Fruit fly (Drosophila melanogaster) whole organism, embryonic: ENCODE results near the gene CG5861.
A peak's percentile ranks its signal among the peaks of the same experiment; 100 is the strongest.

Source experiments
- Antp ChIP-seq: fragments of 200-800 bp; sonication (Bioruptor generic); optimal IDR thresholded peaks from 3 replicates; lab custom pipeline; 2016; ENCODE audit warnings: missing biosample characterization, missing genetic modification characterization
- Awh ChIP-seq: fragments of 200-800 bp; sonication (Bioruptor generic); IDR thresholded peaks from 2 replicates; pipeline ENCODE4, ENCODE4 v1.3.6; 2022; ENCODE audit warnings: missing biosample characterization, missing genetic modification characterization
- B-H2 ChIP-seq: fragments of 200-800 bp; sonication (Bioruptor generic); optimal IDR thresholded peaks from 2 replicates; lab custom pipeline; 2018; ENCODE audit warnings: missing biosample characterization, mild to moderate bottlenecking, missing genetic modification characterization
- Bteb2 ChIP-seq: fragments of 200-800 bp; sonication (Bioruptor generic); optimal IDR thresholded peaks from 2 replicates; lab custom pipeline; 2016; ENCODE audit warnings: missing biosample characterization, missing genetic modification characterization
- CG10959 ChIP-seq: fragments of 200-800 bp; sonication (Bioruptor generic); IDR thresholded peaks from 2 replicates; pipeline ENCODE4 v1.3.6; 2022; ENCODE audit warnings: missing biosample characterization, missing genetic modification characterization
- CG13296 ChIP-seq: fragments of 200-800 bp; sonication (Bioruptor generic); optimal IDR thresholded peaks from 3 replicates; lab custom pipeline; 2018; ENCODE audit warnings: missing biosample characterization, mild to moderate bottlenecking, missing genetic modification characterization
- CG15011 ChIP-seq: fragments of 200-800 bp; sonication (Bioruptor generic); optimal IDR thresholded peaks from 3 replicates; lab custom pipeline; 2018; ENCODE audit warnings: missing biosample characterization, mild to moderate bottlenecking, missing genetic modification characterization
- CG17802 ChIP-seq: fragments of 200-800 bp; sonication (Bioruptor generic); optimal IDR thresholded peaks from 2 replicates; lab custom pipeline; 2018; ENCODE audit warnings: missing biosample characterization, mild to moderate bottlenecking, missing genetic modification characterization, moderate library complexity
- CG18011 ChIP-seq: fragments of 200-800 bp; sonication (Bioruptor generic); optimal IDR thresholded peaks from 2 replicates; lab custom pipeline; 2017; ENCODE audit warnings: missing biosample characterization, missing genetic modification characterization, mild to moderate bottlenecking, moderate library complexity, missing genotype
- CG1832 ChIP-seq: fragments of 200-800 bp; sonication (Bioruptor generic); optimal IDR thresholded peaks from 2 replicates; lab custom pipeline; 2017; ENCODE audit warnings: missing biosample characterization, mild to moderate bottlenecking, missing genetic modification characterization, inconsistent platforms
- CG18476 ChIP-seq: fragments of 200-800 bp; sonication (Bioruptor generic); optimal IDR thresholded peaks from 2 replicates; lab custom pipeline; 2016; ENCODE audit warnings: missing biosample characterization, mild to moderate bottlenecking, missing genetic modification characterization
- CG31224 ChIP-seq: fragments of 200-800 bp; sonication (Bioruptor generic); IDR thresholded peaks from 2 replicates; pipeline ENCODE4 v1.3.6; 2022; ENCODE audit warnings: missing biosample characterization, missing genetic modification characterization
- CG32532 ChIP-seq: fragments of 200-800 bp; sonication (Bioruptor generic); IDR thresholded peaks from 2 replicates; pipeline ENCODE4 v1.3.6; 2022; ENCODE audit warnings: missing biosample characterization, missing genetic modification characterization
- CG34422 ChIP-seq: fragments of 200-800 bp; sonication (Bioruptor generic); IDR thresholded peaks from 3 replicates; pipeline ENCODE4 v1.3.6; 2022; ENCODE audit warnings: missing biosample characterization, missing genetic modification characterization
- CG4360 ChIP-seq: fragments of 200-800 bp; sonication (Bioruptor generic); IDR thresholded peaks from 2 replicates; pipeline ENCODE4 v1.3.6; 2022; ENCODE audit warnings: missing biosample characterization, missing genetic modification characterization
- CG4707 ChIP-seq: fragments of 200-800 bp; sonication (Bioruptor generic); optimal IDR thresholded peaks from 2 replicates; lab custom pipeline; 2018; ENCODE audit warnings: missing biosample characterization, mild to moderate bottlenecking, missing genetic modification characterization, moderate library complexity
- CG4730 ChIP-seq: fragments of 200-800 bp; sonication (Bioruptor generic); IDR thresholded peaks from 2 replicates; pipeline ENCODE4 v1.3.6; 2022; ENCODE audit warnings: missing biosample characterization, missing genetic modification characterization
- CG4854 ChIP-seq: fragments of 200-800 bp; sonication (Bioruptor generic); optimal IDR thresholded peaks from 2 replicates; lab custom pipeline; 2016; ENCODE audit warnings: missing biosample characterization, missing genetic modification characterization, inconsistent platforms
- CHES-1-like ChIP-seq: fragments of 200-800 bp; sonication (Bioruptor generic); optimal IDR thresholded peaks from 2 replicates; lab custom pipeline; 2016; ENCODE audit warnings: missing biosample characterization, missing genetic modification characterization
- D ChIP-seq, 2 experiments: fragments of 200-800 bp in 1 of 2; fragments of >200 bp in 1 of 2; sonication (Bioruptor generic) in 1 of 2; optimal IDR thresholded peaks; 2 replicates in 1 of 2; 3 replicates in 1 of 2; lab custom pipeline; 2017; ENCODE audit warnings: mild to moderate bottlenecking in 1 of 2, missing biosample characterization in 1 of 2, missing genetic modification characterization in 1 of 2, missing genetic modification reagents in 1 of 2
- Dad ChIP-seq: fragments of 200-800 bp; sonication (Bioruptor generic); optimal IDR thresholded peaks from 3 replicates; lab custom pipeline; 2016; ENCODE audit warnings: missing biosample characterization, missing genetic modification characterization
- Dfd ChIP-seq, 2 experiments: fragments of >200 bp; optimal IDR thresholded peaks; 2 replicates each; lab custom pipeline; 2017; ENCODE audit warnings: missing biosample characterization in 2 of 2, missing genetic modification characterization in 2 of 2
- HmgZ ChIP-seq: fragments of 200-800 bp; sonication (Bioruptor generic); optimal IDR thresholded peaks from 2 replicates; lab custom pipeline; 2018; ENCODE audit warnings: missing biosample characterization, mild to moderate bottlenecking, missing genetic modification characterization
- Med ChIP-seq: fragments of 200-800 bp; sonication (Bioruptor generic); peaks from one replicate; lab custom pipeline; 2016; ENCODE audit warnings: missing biosample characterization, missing genetic modification characterization, mild to moderate bottlenecking, inconsistent platforms, moderate library complexity
- Opbp ChIP-seq: fragments of 200-800 bp; sonication (Bioruptor generic); IDR thresholded peaks from 3 replicates; pipeline ENCODE4 v1.3.6; 2022; ENCODE audit warnings: missing biosample characterization, missing genetic modification characterization; ENCODE audit not compliant: partially characterized antibody
- Pdp1 ChIP-seq, 2 experiments: fragments of 200-800 bp; sonication (Bioruptor generic); optimal IDR thresholded peaks; 3 replicates each; lab custom pipeline; 2016; ENCODE audit warnings: missing biosample characterization in 2 of 2, missing genetic modification characterization in 2 of 2, mild to moderate bottlenecking in 1 of 2, moderate library complexity in 1 of 2
- Rx ChIP-seq: fragments of 200-800 bp; sonication (Bioruptor generic); IDR thresholded peaks from 2 replicates; pipeline ENCODE4 v1.3.6; 2022; ENCODE audit warnings: missing biosample characterization, missing genetic modification characterization
- aop ChIP-seq: fragments of 200-800 bp; sonication (Bioruptor generic); IDR thresholded peaks from 2 replicates; pipeline ENCODE4 v1.3.6; 2022; ENCODE audit warnings: missing biosample characterization, missing genetic modification characterization
- bcd ChIP-seq: fragments of 200-800 bp; sonication (Bioruptor generic); optimal IDR thresholded peaks from 2 replicates; lab custom pipeline; 2017; ENCODE audit warnings: missing biosample characterization, mild to moderate bottlenecking, missing genetic modification characterization
- ci ChIP-seq: fragments of 200-800 bp; sonication (Bioruptor generic); IDR thresholded peaks from 3 replicates; pipeline ENCODE4 v1.3.6; 2022; ENCODE audit warnings: missing biosample characterization, missing genetic modification characterization
- crol ChIP-seq: fragments of 200-800 bp; sonication (Bioruptor generic); IDR thresholded peaks from 2 replicates; pipeline ENCODE4 v1.3.6; 2022; ENCODE audit warnings: missing biosample characterization, missing genetic modification characterization
- crp ChIP-seq, 2 experiments: fragments of 200-800 bp; sonication (Bioruptor generic); optimal IDR thresholded peaks; 2 replicates in 1 of 2; 3 replicates in 1 of 2; lab custom pipeline; 2017; ENCODE audit warnings: missing biosample characterization in 2 of 2, missing genetic modification characterization in 2 of 2, mild to moderate bottlenecking in 1 of 2, moderate library complexity in 1 of 2
- dati ChIP-seq: fragments of 200-800 bp; sonication (Bioruptor generic); IDR thresholded peaks from 2 replicates; pipeline ENCODE4 v1.3.6; 2022; ENCODE audit warnings: missing biosample characterization, missing genetic modification characterization
- ems ChIP-seq: fragments of 200-800 bp; sonication (Bioruptor generic); optimal IDR thresholded peaks from 3 replicates; lab custom pipeline; 2016; ENCODE audit warnings: missing biosample characterization, missing genetic modification characterization
- h ChIP-seq: fragments of >200 bp; optimal IDR thresholded peaks from 2 replicates; lab custom pipeline; 2017
- lov ChIP-seq, 2 experiments: fragments of 200-800 bp in 1 of 2; fragments of >200 bp in 1 of 2; sonication (Bioruptor generic) in 1 of 2; IDR thresholded peaks in 1 of 2; optimal IDR thresholded peaks in 1 of 2; 2 replicates in 1 of 2; 3 replicates in 1 of 2; pipeline versions ENCODE4 v1.3.6 to Lab custom; 2017 to 2022; ENCODE audit warnings: missing biosample characterization in 1 of 2, missing genetic modification characterization in 1 of 2
- mam ChIP-seq: fragments of 200-800 bp; sonication (Bioruptor generic); optimal IDR thresholded peaks from 3 replicates; lab custom pipeline; 2016; ENCODE audit warnings: missing biosample characterization, missing genetic modification characterization
- oc ChIP-seq: fragments of 200-800 bp; sonication (Bioruptor generic); optimal IDR thresholded peaks from 2 replicates; lab custom pipeline; 2018; ENCODE audit warnings: missing biosample characterization, mild to moderate bottlenecking, missing genetic modification characterization, moderate library complexity
- onecut ChIP-seq: fragments of 200-800 bp; sonication (Bioruptor generic); IDR thresholded peaks from 2 replicates; pipeline ENCODE4 v1.3.6; 2022; ENCODE audit warnings: missing biosample characterization, missing genetic modification characterization
- pfk ChIP-seq: fragments of 200-800 bp; sonication (Bioruptor generic); optimal IDR thresholded peaks from 2 replicates; lab custom pipeline; 2018; ENCODE audit warnings: missing biosample characterization, mild to moderate bottlenecking, missing genetic modification characterization, moderate library complexity
- pum ChIP-seq: fragments of 200-800 bp; sonication (Bioruptor generic); optimal IDR thresholded peaks from 2 replicates; lab custom pipeline; 2016; ENCODE audit warnings: missing biosample characterization, missing genetic modification characterization
- run ChIP-seq: fragments of 200-800 bp; sonication (Bioruptor generic); optimal IDR thresholded peaks from 3 replicates; lab custom pipeline; 2018; ENCODE audit warnings: missing biosample characterization, mild to moderate bottlenecking, missing genetic modification characterization
- sd ChIP-seq: fragments of 200-800 bp; sonication (Bioruptor generic); optimal IDR thresholded peaks from 3 replicates; lab custom pipeline; 2018; ENCODE audit warnings: missing biosample characterization, mild to moderate bottlenecking, missing genetic modification characterization, moderate library complexity
- tio ChIP-seq: fragments of 200-800 bp; sonication (Bioruptor generic); optimal IDR thresholded peaks from 2 replicates; lab custom pipeline; 2017; ENCODE audit warnings: missing biosample characterization, missing genetic modification characterization, inconsistent platforms
- trem ChIP-seq: fragments of 200-800 bp; optimal IDR thresholded peaks from 3 replicates; lab custom pipeline; 2019; ENCODE audit warnings: missing biosample characterization, mild to moderate bottlenecking, missing genetic modification characterization, moderate library complexity
- wor ChIP-seq: fragments of 200-800 bp; sonication (Bioruptor generic); IDR thresholded peaks from 2 replicates; pipeline ENCODE4 v1.3.6; 2022; ENCODE audit warnings: missing biosample characterization, missing genetic modification characterization

Gene CG5861

dm6 chr2L:16284306-16285299, 22.5 kb downstream of the CG5861 start (continued):
- TF ChIP-seq CG4730 (GFP tag; lab: Robert Waterston, UW) (no peak), onecut (GFP tag; lab: Robert Waterston, UW) (peak; percentile 42), Awh (GFP tag; lab: Robert Waterston, UW) (no peak), h (lab: Kevin White, UChicago) (no peak), CG17802 (tag; lab: Kevin White, UChicago) (no peak), bcd (peak; percentile 23), dati (GFP tag; lab: Robert Waterston, UW) (no peak), CHES-1-like (peak; percentile 4), trem (tag; lab: Kevin White, UChicago) (no peak), Dad (GFP tag; lab: Kevin White, UChicago) (peak; percentile 31)
- TF ChIP-seq, all 482 proteins: peak for 187

- TF ChIP-seq oc (tag; lab: Kevin White, UChicago) (no peak), Med (peak; percentile 55), ci (GFP tag; lab: Robert Waterston, UW) (peak; percentile 53; the same call in 1 of the 3 replicates), ems (no peak), Bteb2 (GFP tag; lab: Kevin White, UChicago) (no peak), CG15011 (GFP tag; lab: Kevin White, UChicago) (no peak), CG34422 (GFP tag; lab: Robert Waterston, UW) (no peak), Pdp1 (GFP tag; optimal IDR thresholded peaks at IDR 0.05; lab: Kevin White, UChicago) (peak in 1 of 2 experiments; percentile 44), CG4360 (GFP tag; lab: Robert Waterston, UW) (no peak), CG18476 (GFP tag; lab: Kevin White, UChicago) (no peak), Rx (GFP tag; lab: Robert Waterston, UW) (no peak), wor (GFP tag; lab: Robert Waterston, UW) (no peak), crp (GFP tag; optimal IDR thresholded peaks at IDR 0.05; lab: Kevin White, UChicago) (peak; percentile 9 to 33), CG31224 (GFP tag; lab: Robert Waterston, UW) (no peak), CG4854 (GFP tag; lab: Kevin White, UChicago) (no peak), B-H2 (GFP tag; lab: Kevin White, UChicago) (no peak), CHES-1-like (no peak)
Observed at dm6 chr2L:16282856-16283255, 24.2 kb downstream of the CG5861 start.

dm6 chr2L:16282077-16282471, 25.0 kb downstream of the CG5861 start:
- TF ChIP-seq CG32532 (GFP tag; lab: Robert Waterston, UW) (no peak), Dad (GFP tag; lab: Kevin White, UChicago) (no peak), crol (GFP tag; lab: Robert Waterston, UW) (peak; percentile 44), CG1832 (GFP tag; lab: Kevin White, UChicago) (no peak), mam (GFP tag; lab: Kevin White, UChicago) (no peak), run (tag; lab: Kevin White, UChicago) (no peak), CG4707 (GFP tag; lab: Kevin White, UChicago) (no peak), pum (GFP tag; lab: Kevin White, UChicago) (no peak), Dfd (GFP tag; optimal IDR thresholded peaks at IDR 0.05; lab: Kevin White, UChicago) (no peak), Opbp (GFP tag; lab: Robert Waterston, UW) (0 out of 3 replicates have a peak, but pooled peaks have one; percentile 22), HmgZ (no peak), tio (no peak), CG13296 (GFP tag; lab: Kevin White, UChicago) (no peak), CG18011 (GFP tag; lab: Kevin White, UChicago) (no peak), sd (peak; percentile 13), CG10959 (GFP tag; lab: Robert Waterston, UW) (no peak), D (optimal IDR thresholded peaks at IDR 0.05; lab: Kevin White, UChicago) (peak; percentile 58), D (GFP tag; optimal IDR thresholded peaks at IDR 0.05; lab: Kevin White, UChicago) (no peak), lov (optimal IDR thresholded peaks at IDR 0.05; lab: Kevin White, UChicago) (no peak), lov (GFP tag; IDR thresholded peaks at IDR 0.05; lab: Robert Waterston, UW) (no peak), Antp (GFP tag; lab: Kevin White, UChicago) (no peak), pfk (GFP tag; lab: Kevin White, UChicago) (peak; percentile 24), aop (GFP tag; lab: Robert Waterston, UW) (no peak)
